Fruit fly (Drosophila melanogaster) whole organism, prepupa: ENCODE results near the gene Ddc.

Source experiments
- CG11294 ChIP-seq: fragments of 200-800 bp; sonication (Bioruptor generic); IDR thresholded peaks from 2 replicates; pipeline ENCODE4 v1.3.6; 2022; ENCODE audit warnings: missing biosample characterization, missing genetic modification characterization
- CG11762 ChIP-seq: fragments of 200-800 bp; sonication (Bioruptor generic); optimal IDR thresholded peaks from 3 replicates; lab custom pipeline; 2016; ENCODE audit warnings: missing biosample characterization, missing genetic modification characterization; ENCODE audit not compliant: insufficient read depth
- CG11902 ChIP-seq: fragments of 200-800 bp; sonication (Bioruptor generic); optimal IDR thresholded peaks from 3 replicates; lab custom pipeline; 2016; ENCODE audit warnings: missing biosample characterization, missing genetic modification characterization
- CG1621 ChIP-seq: fragments of 200-800 bp; sonication (Bioruptor generic); optimal IDR thresholded peaks from 3 replicates; lab custom pipeline; 2018; ENCODE audit warnings: missing biosample characterization, mild to moderate bottlenecking, missing genetic modification characterization
- CG3032 ChIP-seq: fragments of 200-800 bp; optimal IDR thresholded peaks from 2 replicates; lab custom pipeline; 2019; ENCODE audit warnings: missing biosample characterization, mild to moderate bottlenecking, missing genetic modification characterization, moderate library complexity
- CG32006 ChIP-seq: fragments of 200-800 bp; sonication (Bioruptor generic); optimal IDR thresholded peaks from 3 replicates; lab custom pipeline; 2017; ENCODE audit warnings: missing biosample characterization, mild to moderate bottlenecking, missing genetic modification characterization
- CG34406 ChIP-seq: fragments of 200-800 bp; sonication (Bioruptor generic); optimal IDR thresholded peaks from 3 replicates; lab custom pipeline; 2016; ENCODE audit warnings: missing biosample characterization, missing genetic modification characterization
- CG3919 ChIP-seq: fragments of 200-800 bp; sonication (Bioruptor generic); optimal IDR thresholded peaks from 3 replicates; lab custom pipeline; 2016; ENCODE audit warnings: missing biosample characterization, missing genetic modification characterization
- CG4318 ChIP-seq: fragments of 200-800 bp; sonication (Bioruptor generic); optimal IDR thresholded peaks from 3 replicates; lab custom pipeline; 2017; ENCODE audit warnings: missing biosample characterization, mild to moderate bottlenecking, missing genetic modification characterization
- CG6163 ChIP-seq: fragments of 200-800 bp; sonication (Bioruptor generic); IDR thresholded peaks from 3 replicates; pipeline ENCODE4 v1.3.6; 2022; ENCODE audit warnings: missing biosample characterization, missing genetic modification characterization
- CG6276 ChIP-seq: fragments of 200-800 bp; sonication (Bioruptor generic); optimal IDR thresholded peaks from 2 replicates; lab custom pipeline; 2017; ENCODE audit warnings: missing biosample characterization, mild to moderate bottlenecking, missing genetic modification characterization
- CG6808 ChIP-seq: fragments of 200-800 bp; sonication (Bioruptor generic); optimal IDR thresholded peaks from 3 replicates; lab custom pipeline; 2017; ENCODE audit warnings: missing biosample characterization, missing genetic modification characterization, mild to moderate bottlenecking, moderate library complexity, missing genetic modification reagents
- CG8119 ChIP-seq: fragments of 200-800 bp; sonication (Bioruptor generic); IDR thresholded peaks from 3 replicates; pipeline ENCODE4 v1.3.6; 2022; ENCODE audit warnings: missing biosample characterization, missing genetic modification characterization
- CG8319 ChIP-seq: fragments of 200-800 bp; sonication (Bioruptor generic); optimal IDR thresholded peaks from 3 replicates; lab custom pipeline; 2016; ENCODE audit warnings: missing biosample characterization, missing genetic modification characterization
- CG8632 ChIP-seq: fragments of 200-800 bp; sonication (Bioruptor generic); optimal IDR thresholded peaks from 3 replicates; lab custom pipeline; 2016; ENCODE audit warnings: missing biosample characterization, missing genetic modification characterization
- CG9139 ChIP-seq: fragments of 200-800 bp; sonication (Bioruptor generic); optimal IDR thresholded peaks from 3 replicates; lab custom pipeline; 2017; ENCODE audit warnings: missing biosample characterization, mild to moderate bottlenecking, missing genetic modification characterization
- Eip78C ChIP-seq: fragments of 200-800 bp; sonication (Bioruptor generic); peaks from one replicate; lab custom pipeline; 2016; ENCODE audit warnings: missing biosample characterization, missing genetic modification characterization
- Eip93F ChIP-seq: fragments of 200-800 bp; sonication (Bioruptor generic); optimal IDR thresholded peaks from 2 replicates; lab custom pipeline; 2016; ENCODE audit warnings: missing biosample characterization, mild to moderate bottlenecking, missing genetic modification characterization
- Gug ChIP-seq: fragments of 200-800 bp; sonication (Bioruptor generic); IDR thresholded peaks from 2 replicates; pipeline ENCODE4 v1.3.6; 2022; ENCODE audit warnings: missing biosample characterization, missing genetic modification characterization
- Hr38 ChIP-seq: sonication (Bioruptor generic); optimal IDR thresholded peaks from 2 replicates; lab custom pipeline; 2016; ENCODE audit warnings: missing biosample characterization, missing genetic modification characterization
- Hr39 ChIP-seq: fragments of 200-800 bp; sonication (Bioruptor generic); optimal IDR thresholded peaks from 2 replicates; lab custom pipeline; 2016; ENCODE audit warnings: missing biosample characterization, missing genetic modification characterization
- Hr4 ChIP-seq: fragments of 200-800 bp; sonication (Bioruptor generic); optimal IDR thresholded peaks from 3 replicates; lab custom pipeline; 2016; ENCODE audit warnings: missing biosample characterization, missing genetic modification characterization
- Lpt ChIP-seq: fragments of 200-800 bp; sonication (Bioruptor generic); optimal IDR thresholded peaks from 3 replicates; lab custom pipeline; 2016; ENCODE audit warnings: missing biosample characterization, missing genetic modification characterization
- Met ChIP-seq: fragments of 200-800 bp; sonication (Bioruptor generic); optimal IDR thresholded peaks from 3 replicates; lab custom pipeline; 2016; ENCODE audit warnings: missing biosample characterization, missing genetic modification characterization
- OdsH ChIP-seq: fragments of 200-800 bp; sonication (Bioruptor generic); optimal IDR thresholded peaks from 3 replicates; lab custom pipeline; 2016; ENCODE audit warnings: missing biosample characterization, missing genetic modification characterization
- Smox ChIP-seq: fragments of 200-800 bp; sonication (Bioruptor generic); optimal IDR thresholded peaks from 3 replicates; lab custom pipeline; 2016; ENCODE audit warnings: missing biosample characterization, missing genetic modification characterization
- achi ChIP-seq: fragments of 200-800 bp; sonication (Bioruptor generic); optimal IDR thresholded peaks from 3 replicates; lab custom pipeline; 2016; ENCODE audit warnings: missing biosample characterization, missing genetic modification characterization
- acj6 ChIP-seq: fragments of 200-800 bp; sonication (Bioruptor generic); optimal IDR thresholded peaks from 3 replicates; lab custom pipeline; 2016; ENCODE audit warnings: missing biosample characterization, missing genetic modification characterization
- cyc ChIP-seq: fragments of 200-800 bp; sonication (Bioruptor generic); optimal IDR thresholded peaks from 3 replicates; lab custom pipeline; 2016; ENCODE audit warnings: missing biosample characterization, missing genetic modification characterization
- dac ChIP-seq: fragments of 200-800 bp; sonication (Bioruptor generic); optimal IDR thresholded peaks from 2 replicates; lab custom pipeline; 2017; ENCODE audit warnings: missing biosample characterization, mild to moderate bottlenecking, missing genetic modification characterization
- dsx ChIP-seq: fragments of 200-800 bp; optimal IDR thresholded peaks from 3 replicates; lab custom pipeline; 2019; ENCODE audit warnings: missing biosample characterization, mild to moderate bottlenecking, missing genetic modification characterization, moderate library complexity; ENCODE audit not compliant: poor library complexity, severe bottlenecking
- eg ChIP-seq: fragments of 200-800 bp; sonication (Bioruptor generic); IDR thresholded peaks from 3 replicates; pipeline ENCODE4 v1.3.6; 2022; ENCODE audit warnings: missing biosample characterization, missing genetic modification characterization
- fd59A ChIP-seq: fragments of 200-800 bp; sonication (Bioruptor generic); optimal IDR thresholded peaks from 2 replicates; lab custom pipeline; 2017; ENCODE audit warnings: missing biosample characterization, mild to moderate bottlenecking, missing genetic modification characterization, missing genetic modification reagents
- fd85E ChIP-seq: fragments of 200-800 bp; sonication (Bioruptor generic); optimal IDR thresholded peaks from 3 replicates; lab custom pipeline; 2016; ENCODE audit warnings: missing biosample characterization, missing genetic modification characterization
- fkh ChIP-seq: fragments of 200-800 bp; sonication (Bioruptor generic); optimal IDR thresholded peaks from 3 replicates; lab custom pipeline; 2017; ENCODE audit warnings: missing biosample characterization, mild to moderate bottlenecking, missing genetic modification characterization, moderate library complexity
- lz ChIP-seq: fragments of 200-800 bp; sonication (Bioruptor generic); optimal IDR thresholded peaks from 3 replicates; lab custom pipeline; 2016; ENCODE audit warnings: missing biosample characterization, missing genetic modification characterization
- net ChIP-seq: fragments of 200-800 bp; sonication (Bioruptor generic); optimal IDR thresholded peaks from 3 replicates; lab custom pipeline; 2016; ENCODE audit warnings: missing biosample characterization, missing genetic modification characterization
- pdm3 ChIP-seq: fragments of 200-800 bp; sonication (Bioruptor generic); optimal IDR thresholded peaks from 3 replicates; lab custom pipeline; 2016; ENCODE audit warnings: missing biosample characterization, missing genetic modification characterization
- spab ChIP-seq: fragments of 200-800 bp; sonication (Bioruptor generic); optimal IDR thresholded peaks from 2 replicates; lab custom pipeline; 2017; ENCODE audit warnings: missing biosample characterization, mild to moderate bottlenecking, missing genetic modification characterization, missing genetic modification reagents
- ss ChIP-seq, 2 experiments: fragments of 200-800 bp; sonication (Bioruptor generic); optimal IDR thresholded peaks; 2 replicates in 1 of 2; 3 replicates in 1 of 2; lab custom pipeline; 2017 to 2018; ENCODE audit warnings: mild to moderate bottlenecking in 2 of 2, missing biosample characterization in 2 of 2, missing genetic modification characterization in 2 of 2, moderate library complexity in 1 of 2
- svp ChIP-seq: fragments of 200-800 bp; sonication (Bioruptor generic); peaks from one replicate; lab custom pipeline; 2016; ENCODE audit warnings: missing biosample characterization, missing genetic modification characterization
- topi ChIP-seq: fragments of 200-800 bp; sonication (Bioruptor generic); optimal IDR thresholded peaks from 3 replicates; lab custom pipeline; 2016; ENCODE audit warnings: missing biosample characterization, missing genetic modification characterization
- vri ChIP-seq: fragments of 200-800 bp; sonication (Bioruptor generic); optimal IDR thresholded peaks from 3 replicates; lab custom pipeline; 2016; ENCODE audit warnings: missing biosample characterization, mild to moderate bottlenecking, missing genetic modification characterization

The Ddc gene

DNA sequence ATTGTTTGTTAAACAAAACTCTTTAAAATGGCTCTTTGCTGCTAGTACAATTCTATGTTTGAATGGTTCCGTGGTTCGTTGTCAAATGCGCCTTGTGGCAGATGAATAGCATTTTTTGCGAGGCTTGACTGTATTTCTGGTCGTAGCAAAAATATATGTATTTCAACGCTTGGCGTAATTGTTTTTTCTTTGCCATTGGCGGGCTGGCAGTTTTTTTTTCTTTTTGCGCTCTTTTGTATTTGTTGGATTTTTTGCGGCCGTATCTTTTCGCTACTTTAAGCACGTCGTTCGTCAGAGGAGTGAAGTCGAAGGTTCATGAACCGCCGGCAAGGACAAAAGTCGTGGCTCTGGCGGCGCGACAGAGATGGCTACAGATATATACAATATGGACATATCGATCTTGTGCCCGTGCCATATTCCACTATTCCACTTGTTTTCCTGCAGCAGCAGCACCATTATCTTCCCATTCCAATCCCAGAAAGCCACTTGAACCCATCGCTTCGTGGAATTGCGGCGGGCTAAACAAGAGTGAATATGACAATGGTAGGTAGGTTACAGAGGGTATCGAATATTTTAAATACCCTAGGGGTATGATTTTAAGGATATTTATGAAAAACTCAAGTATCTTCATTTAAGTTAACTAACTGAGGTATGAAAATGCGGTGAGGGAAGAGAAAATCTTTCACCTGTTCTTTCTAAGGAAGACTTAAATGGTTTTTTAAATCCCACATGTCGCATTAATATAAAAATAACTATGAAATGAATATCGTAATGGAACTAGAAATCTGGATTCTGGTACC, 36.0 kb upstream of the Ddc start (continued):
- TF ChIP-seq eg (GFP tag; lab: Robert Waterston, UW) (peak; percentile 70), CG11762 (peak; percentile 18), CG8632 (GFP tag; lab: Kevin White, UChicago) (no peak), cyc (GFP tag; lab: Kevin White, UChicago) (no peak), CG6163 (GFP tag; lab: Robert Waterston, UW) (peak; percentile 89), CG34406 (GFP tag; lab: Kevin White, UChicago) (no peak), Hr39 (GFP tag; lab: Kevin White, UChicago) (no peak), Hr4 (peak; percentile 6), Eip78C (GFP tag; lab: Kevin White, UChicago) (peak; percentile 90), dac (GFP tag; lab: Kevin White, UChicago) (no peak), Eip93F (GFP tag; lab: Kevin White, UChicago) (no peak), vri (GFP tag; lab: Kevin White, UChicago) (no peak), CG8319 (no peak), fkh (no peak), CG11902 (GFP tag; lab: Kevin White, UChicago) (peak; percentile 12), CG8119 (0 out of 3 replicates have a peak, but pooled peaks have one; percentile 45), CG11294 (no peak), CG32006 (GFP tag; lab: Kevin White, UChicago) (no peak), Met (GFP tag; lab: Kevin White, UChicago) (no peak), CG6276 (GFP tag; lab: Kevin White, UChicago) (peak; percentile 62), Gug (GFP tag; lab: Robert Waterston, UW) (peak; percentile 33; the same call in 1 of the 2 replicates), CG6808 (GFP tag; lab: Kevin White, UChicago) (peak; percentile 96), lz (GFP tag; lab: Kevin White, UChicago) (no peak), OdsH (peak; percentile 0), net (GFP tag; lab: Kevin White, UChicago) (peak; percentile 62), fd59A (peak; percentile 67), CG3032 (tag; lab: Kevin White, UChicago) (peak; percentile 70), svp (GFP tag; lab: Kevin White, UChicago) (peak; percentile 89), CG3919 (GFP tag; lab: Kevin White, UChicago) (peak; percentile 45), topi (GFP tag; lab: Kevin White, UChicago) (peak; percentile 44), CG4318 (GFP tag; lab: Kevin White, UChicago) (no peak), achi (GFP tag; lab: Kevin White, UChicago) (no peak), Smox (GFP tag; lab: Kevin White, UChicago) (no peak), fd85E (no peak), dsx (peak; percentile 89), spab (GFP tag; lab: Kevin White, UChicago) (peak; percentile 89), pdm3 (peak; percentile 33), Hr38 (GFP tag; lab: Kevin White, UChicago) (no peak), acj6 (GFP tag; lab: Kevin White, UChicago) (peak; percentile 8), ss (GFP tag; optimal IDR thresholded peaks at IDR 0.05; lab: Kevin White, UChicago) (peak; percentile 100)

DNA sequence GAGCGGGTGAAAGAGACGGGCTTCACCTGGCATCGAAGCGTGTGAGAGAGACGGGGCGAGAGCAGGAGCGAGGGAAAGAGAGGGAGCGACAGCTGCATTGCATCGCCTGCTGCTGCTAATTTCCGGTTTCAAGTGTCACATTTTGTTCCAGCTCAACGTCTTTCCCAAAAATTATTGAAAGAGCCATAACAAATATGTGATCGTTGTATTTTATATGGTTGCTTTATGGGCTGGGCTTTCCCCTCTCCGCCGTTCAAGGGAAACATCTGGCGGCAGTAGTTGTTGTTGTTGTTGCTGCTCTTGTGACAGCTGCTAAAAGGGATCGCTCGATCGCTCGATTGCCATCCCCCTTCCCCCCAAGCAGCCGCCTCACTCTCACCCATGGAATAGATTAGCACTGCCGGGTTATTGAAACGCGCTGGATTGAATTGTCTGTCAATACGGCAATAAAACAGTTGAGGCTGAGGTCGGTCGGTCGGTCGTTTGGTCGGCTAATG, 34.8 kb upstream of the Ddc start:
- TF ChIP-seq CG6163 (GFP tag; lab: Robert Waterston, UW): 0 out of 3 replicates have a peak, but pooled peaks have one; percentile 34
- TF ChIP-seq svp (GFP tag; lab: Kevin White, UChicago): peak; percentile 87
- TF ChIP-seq CG9139: peak; percentile 80
- peak; percentile 51 for TF ChIP-seq CG6808 (GFP tag; lab: Kevin White, UChicago)
- TF ChIP-seq ss (GFP tag; optimal IDR thresholded peaks at IDR 0.05; lab: Kevin White, UChicago): peak; percentile 80 to 81
- TF ChIP-seq CG3919 (GFP tag; lab: Kevin White, UChicago): peak; percentile 1
- no peak for TF ChIP-seq OdsH
- TF ChIP-seq spab (GFP tag; lab: Kevin White, UChicago): peak; percentile 13
- TF ChIP-seq achi (GFP tag; lab: Kevin White, UChicago): no peak
- peak; percentile 55 for TF ChIP-seq net (GFP tag; lab: Kevin White, UChicago)
- TF ChIP-seq Lpt (GFP tag; lab: Kevin White, UChicago): no peak
- peak; percentile 71 for TF ChIP-seq dsx
- peak; percentile 74 for TF ChIP-seq fkh
- TF ChIP-seq Eip78C (GFP tag; lab: Kevin White, UChicago): peak; percentile 80
- TF ChIP-seq CG1621 (tag; lab: Kevin White, UChicago): no peak
